Worm (Caenorhabditis elegans): Measurements from ENCODE around the gene F58F12.2.

DNA sequence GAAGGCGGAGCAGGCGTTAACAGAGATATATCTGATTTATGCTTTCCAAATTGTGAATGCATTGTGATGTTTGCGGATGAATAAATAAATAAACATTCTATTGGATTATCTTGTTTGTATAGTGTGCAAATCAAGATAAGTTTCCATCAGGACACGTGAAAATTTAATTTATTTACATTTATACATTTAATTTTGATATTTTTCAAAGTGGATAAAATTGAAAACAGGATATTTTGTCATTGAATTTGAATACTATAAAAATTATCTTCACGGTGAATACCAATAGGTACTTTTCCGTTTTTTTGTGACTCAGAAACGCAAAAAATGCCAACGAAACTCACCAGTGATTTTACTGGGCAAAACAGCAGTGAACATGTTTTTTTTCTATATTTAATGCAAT, 3.4 kb upstream of the F58F12.2 start, which contains the start of gene F58F12.3:
- TF ChIP-seq dao-5 (tag; optimal IDR thresholded peaks at IDR 0.05) (no peak), W03F9.2 (tag; optimal IDR thresholded peaks at IDR 0.05) (no peak), him-1 (tag; optimal IDR thresholded peaks at IDR 0.05) (no peak)
